Worm (Caenorhabditis elegans) whole organism, mixed stage, embryonic: ENCODE measurements around the gene ccpp-6.

ENCODE experiments used
- bed-3 ChIP-seq: fragments of 200-800 bp; sonication (Bioruptor generic); optimal IDR thresholded peaks from 3 replicates; lab custom pipeline; 2018; ENCODE audit warnings: mild to moderate bottlenecking, missing genetic modification characterization, moderate library complexity, missing compliant biosample characterization
- blmp-1 ChIP-seq: fragments of 150-350 bp; optimal IDR thresholded peaks from 2 replicates; lab custom pipeline; 2014; ENCODE audit warnings: missing biosample characterization, missing genetic modification characterization
- ceh-43 ChIP-seq: fragments of 200-800 bp; sonication (Bioruptor generic); optimal IDR thresholded peaks from 2 replicates; lab custom pipeline; 2018; ENCODE audit warnings: mild to moderate bottlenecking, missing genetic modification characterization, moderate library complexity, missing compliant biosample characterization
- ces-1 ChIP-seq: fragments of 150-350 bp; optimal IDR thresholded peaks from 2 replicates; lab custom pipeline; 2014; ENCODE audit warnings: missing biosample characterization, missing genetic modification reagents, missing genetic modification characterization
- cnd-1 ChIP-seq: fragments of 200-800 bp; sonication (Bioruptor generic); optimal IDR thresholded peaks from 2 replicates; lab custom pipeline; 2018; ENCODE audit warnings: mild to moderate bottlenecking, missing genetic modification characterization, missing compliant biosample characterization
- drap-1 ChIP-seq: fragments of 200-800 bp; sonication (Bioruptor generic); optimal IDR thresholded peaks from 3 replicates; lab custom pipeline; 2018; ENCODE audit warnings: mild to moderate bottlenecking, missing genetic modification characterization, missing compliant biosample characterization
- elt-1 ChIP-seq: sonication (generic microtip); optimal IDR thresholded peaks from 2 replicates; lab custom pipeline; 2017; ENCODE audit warnings: missing genetic modification characterization, mild to moderate bottlenecking, missing compliant biosample characterization, antibody characterized with exemption, moderate library complexity, borderline replicate concordance; ENCODE audit not compliant: insufficient read depth
- elt-3 ChIP-seq: fragments of 150-350 bp; optimal IDR thresholded peaks from 2 replicates; lab custom pipeline; 2014; ENCODE audit warnings: missing biosample characterization, missing genetic modification characterization
- lin-13 ChIP-seq: fragments of 150-350 bp; optimal IDR thresholded peaks from 2 replicates; lab custom pipeline; 2014; ENCODE audit warnings: missing biosample characterization, missing genetic modification characterization
- mab-5 ChIP-seq: fragments of 150-350 bp; optimal IDR thresholded peaks from 2 replicates; lab custom pipeline; 2014; ENCODE audit warnings: missing biosample characterization, missing genetic modification characterization
- mep-1 ChIP-seq: fragments of 150-350 bp; optimal IDR thresholded peaks from 2 replicates; lab custom pipeline; 2017; ENCODE audit warnings: missing biosample characterization, missing genetic modification reagents, missing genetic modification characterization, inconsistent platforms
- mls-2 ChIP-seq: sonication (generic microtip); optimal IDR thresholded peaks from 2 replicates; lab custom pipeline; 2016; ENCODE audit warnings: mild to moderate bottlenecking, missing genetic modification characterization, moderate library complexity, missing compliant biosample characterization
- nhr-12 ChIP-seq: fragments of 150-350 bp; optimal IDR thresholded peaks from 2 replicates; lab custom pipeline; 2014; ENCODE audit warnings: missing biosample characterization, missing genetic modification characterization
- nhr-2 ChIP-seq: fragments of 150-350 bp; optimal IDR thresholded peaks from 2 replicates; lab custom pipeline; 2014; ENCODE audit warnings: missing biosample characterization, missing genetic modification characterization
- nhr-28 ChIP-seq: fragments of 150-350 bp; optimal IDR thresholded peaks from 2 replicates; lab custom pipeline; 2014; ENCODE audit warnings: missing biosample characterization, missing genetic modification characterization
- sptf-1 ChIP-seq: sonication (generic microtip); optimal IDR thresholded peaks from 2 replicates; lab custom pipeline; 2017; ENCODE audit warnings: mild to moderate bottlenecking, missing genetic modification characterization, moderate library complexity, missing compliant biosample characterization
- tbx-8 ChIP-seq: fragments of 200-800 bp; sonication (Bioruptor generic); optimal IDR thresholded peaks from 2 replicates; lab custom pipeline; 2018; ENCODE audit warnings: mild to moderate bottlenecking, missing genetic modification characterization, moderate library complexity, missing compliant biosample characterization
- unc-120 ChIP-seq: sonication (generic microtip); optimal IDR thresholded peaks from 2 replicates; lab custom pipeline; 2017; ENCODE audit warnings: missing genetic modification characterization, missing compliant biosample characterization; ENCODE audit not compliant: poor library complexity, severe bottlenecking
- unc-62 ChIP-seq: fragments of 150-350 bp; optimal IDR thresholded peaks from 2 replicates; lab custom pipeline; 2014; ENCODE audit warnings: missing biosample characterization, missing genetic modification reagents, missing genetic modification characterization
- zip-8 ChIP-seq: fragments of 150-350 bp; optimal IDR thresholded peaks from 2 replicates; lab custom pipeline; 2014; ENCODE audit warnings: missing biosample characterization, missing genetic modification characterization

Gene ccpp-6

ce11 chrII:5336035-5336376 lies 51.1 kb downstream of the ccpp-6 start:
- peak; percentile 27 for TF ChIP-seq cnd-1 (tag; lab: Kevin White, UChicago)
- peak; percentile 32 for TF ChIP-seq unc-62 (GFP tag; lab: Kevin White, UChicago)
- peak; percentile 40 for TF ChIP-seq ces-1 (GFP tag; lab: Kevin White, UChicago)
- no peak for TF ChIP-seq nhr-12 (tag; lab: Kevin White, UChicago)
- no peak for TF ChIP-seq sptf-1 (tag; lab: Kevin White, UChicago)
- peak; percentile 63 for TF ChIP-seq mep-1 (tag; lab: Kevin White, UChicago)

- TF ChIP-seq mls-2 (no peak), sptf-1 (tag; lab: Kevin White, UChicago) (no peak), drap-1 (no peak), zip-8 (no peak), elt-1 (tag; lab: Kevin White, UChicago) (no peak), bed-3 (GFP tag; lab: Kevin White, UChicago) (no peak), lin-13 (tag; lab: Kevin White, UChicago) (no peak), mab-5 (tag; lab: Kevin White, UChicago) (no peak), blmp-1 (tag; lab: Kevin White, UChicago) (no peak), ceh-43 (GFP tag; lab: Kevin White, UChicago) (no peak), tbx-8 (GFP tag; lab: Kevin White, UChicago) (no peak), ces-1 (GFP tag; lab: Kevin White, UChicago) (no peak), mep-1 (tag; lab: Kevin White, UChicago) (no peak), nhr-2 (tag; lab: Kevin White, UChicago) (no peak)
These were observed 51.6 kb downstream of the ccpp-6 start for ce11 chrII:5335370-5336034.

DNA sequence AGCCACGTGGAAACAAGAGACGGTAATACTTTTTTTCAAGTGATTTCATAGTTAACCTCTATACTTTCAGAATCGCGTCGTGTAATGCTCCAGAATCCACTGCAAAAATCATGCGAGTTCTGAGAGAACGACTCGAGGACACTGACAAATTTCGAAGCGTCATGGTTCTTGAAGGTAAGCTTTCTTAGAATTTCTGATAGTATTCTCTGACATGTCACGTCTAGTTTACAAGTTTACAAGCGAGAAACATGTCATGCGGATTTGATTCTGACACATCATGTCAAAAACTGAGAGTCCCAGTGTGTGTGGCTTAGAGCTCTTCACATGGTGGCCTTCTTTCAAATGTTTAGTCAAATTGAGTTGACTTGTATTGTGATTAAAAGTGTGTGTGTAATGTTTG lies 52.5 kb downstream of the ccpp-6 start:
- TF ChIP-seq unc-120 (tag; lab: Kevin White, UChicago) (no peak), nhr-28 (no peak), elt-3 (no peak), ces-1 (GFP tag; lab: Kevin White, UChicago) (no peak)
